Fruit fly (Drosophila melanogaster) S2 (cell line): Measurements from ENCODE around the gene eIF2alpha.

Source experiments
- CG8478 ChIP-seq: fragments of >200 bp; optimal IDR thresholded peaks from 2 replicates; lab custom pipeline; 2018
- CTCF ChIP-seq, 2 experiments: fragments of >200 bp; optimal IDR thresholded peaks; 2 replicates each; lab custom pipeline; 2018

- TF ChIP-seq CTCF (optimal IDR thresholded peaks at IDR 0.05; lab: Kevin White, UChicago) (no peak), CG8478 (lab: Kevin White, UChicago) (no peak)
These were observed 32.1 kb downstream of the eIF2alpha start, which contains the start of gene Traf-like for dm6 chrX:16414451-16415368.
